Fruit fly (Drosophila melanogaster) whole organism, embryonic: ENCODE measurements around the gene CG43675.

Source experiments
- Asciz ChIP-seq: fragments of 200-800 bp; sonication (Bioruptor generic); optimal IDR thresholded peaks from 2 replicates; lab custom pipeline; 2017; ENCODE audit warnings: missing biosample characterization, mild to moderate bottlenecking, missing genetic modification characterization, missing genetic modification reagents
- CG10147 ChIP-seq: fragments of 200-800 bp; sonication (Bioruptor generic); optimal IDR thresholded peaks from 2 replicates; lab custom pipeline; 2019; ENCODE audit warnings: missing biosample characterization, mild to moderate bottlenecking, missing genetic modification characterization, moderate library complexity
- CG10209 ChIP-seq: fragments of 200-800 bp; sonication (Bioruptor generic); optimal IDR thresholded peaks from 3 replicates; lab custom pipeline; 2017; ENCODE audit warnings: missing biosample characterization, mild to moderate bottlenecking, missing genetic modification characterization, missing genetic modification reagents
- CG10274 ChIP-seq: fragments of 200-800 bp; sonication (Bioruptor generic); optimal IDR thresholded peaks from 3 replicates; lab custom pipeline; 2017; ENCODE audit warnings: missing biosample characterization, mild to moderate bottlenecking, missing genetic modification characterization
- CG10366 ChIP-seq: fragments of 200-800 bp; sonication (Bioruptor generic); IDR thresholded peaks from 2 replicates; pipeline ENCODE4 v1.3.6; 2022; ENCODE audit warnings: missing biosample characterization, missing genetic modification characterization
- CG10959 ChIP-seq: fragments of 200-800 bp; sonication (Bioruptor generic); IDR thresholded peaks from 2 replicates; pipeline ENCODE4 v1.3.6; 2022; ENCODE audit warnings: missing biosample characterization, missing genetic modification characterization
- CG11085 ChIP-seq: fragments of 200-800 bp; sonication (Bioruptor generic); IDR thresholded peaks from 2 replicates; pipeline ENCODE4 v1.3.6; 2022; ENCODE audit warnings: missing biosample characterization, missing genetic modification characterization
- CG11398 ChIP-seq: fragments of 200-800 bp; sonication (Bioruptor generic); optimal IDR thresholded peaks from 2 replicates; lab custom pipeline; 2016; ENCODE audit warnings: missing biosample characterization, missing genetic modification characterization
- CG12104 ChIP-seq: fragments of 200-800 bp; sonication (Bioruptor generic); optimal IDR thresholded peaks from 3 replicates; lab custom pipeline; 2016; ENCODE audit warnings: missing biosample characterization, missing genetic modification characterization
- CG12155 ChIP-seq: fragments of 200-800 bp; sonication (Bioruptor generic); optimal IDR thresholded peaks from 3 replicates; lab custom pipeline; 2016; ENCODE audit warnings: missing biosample characterization, missing genetic modification characterization
- CG12391 ChIP-seq: fragments of 200-800 bp; sonication (Bioruptor generic); optimal IDR thresholded peaks from 3 replicates; lab custom pipeline; 2018; ENCODE audit warnings: missing biosample characterization, mild to moderate bottlenecking, missing genetic modification characterization, moderate library complexity
- CG14014 ChIP-seq: fragments of 200-800 bp; sonication (Bioruptor generic); IDR thresholded peaks from 2 replicates; pipeline ENCODE4 v1.3.6; 2022; ENCODE audit warnings: missing biosample characterization, missing genetic modification characterization
- CG1529 ChIP-seq: fragments of 200-800 bp; sonication (Bioruptor generic); optimal IDR thresholded peaks from 3 replicates; lab custom pipeline; 2018; ENCODE audit warnings: missing biosample characterization, missing genetic modification characterization
- CG16863 ChIP-seq: fragments of 200-800 bp; sonication (Bioruptor generic); optimal IDR thresholded peaks from 3 replicates; lab custom pipeline; 2016; ENCODE audit warnings: missing biosample characterization, missing genetic modification characterization
- CG17802 ChIP-seq: fragments of 200-800 bp; sonication (Bioruptor generic); optimal IDR thresholded peaks from 2 replicates; lab custom pipeline; 2018; ENCODE audit warnings: missing biosample characterization, mild to moderate bottlenecking, missing genetic modification characterization, moderate library complexity
- CG18011 ChIP-seq: fragments of 200-800 bp; sonication (Bioruptor generic); optimal IDR thresholded peaks from 2 replicates; lab custom pipeline; 2017; ENCODE audit warnings: missing biosample characterization, missing genetic modification characterization, mild to moderate bottlenecking, moderate library complexity, missing genotype
- CG18476 ChIP-seq: fragments of 200-800 bp; sonication (Bioruptor generic); optimal IDR thresholded peaks from 2 replicates; lab custom pipeline; 2016; ENCODE audit warnings: missing biosample characterization, mild to moderate bottlenecking, missing genetic modification characterization
- CG18764 ChIP-seq: fragments of 200-800 bp; sonication (Bioruptor generic); optimal IDR thresholded peaks from 3 replicates; lab custom pipeline; 2016; ENCODE audit warnings: missing biosample characterization, missing genetic modification characterization
- CG2120 ChIP-seq: fragments of 200-800 bp; sonication (Bioruptor generic); optimal IDR thresholded peaks from 3 replicates; lab custom pipeline; 2016; ENCODE audit warnings: missing biosample characterization, missing genetic modification characterization
- CG3163 ChIP-seq: fragments of 200-800 bp; sonication (Bioruptor generic); optimal IDR thresholded peaks from 3 replicates; lab custom pipeline; 2016; ENCODE audit warnings: missing biosample characterization, missing genetic modification characterization
- CG32532 ChIP-seq: fragments of 200-800 bp; sonication (Bioruptor generic); IDR thresholded peaks from 2 replicates; pipeline ENCODE4 v1.3.6; 2022; ENCODE audit warnings: missing biosample characterization, missing genetic modification characterization
- CG34422 ChIP-seq: fragments of 200-800 bp; sonication (Bioruptor generic); IDR thresholded peaks from 3 replicates; pipeline ENCODE4 v1.3.6; 2022; ENCODE audit warnings: missing biosample characterization, missing genetic modification characterization
- CG4730 ChIP-seq: fragments of 200-800 bp; sonication (Bioruptor generic); IDR thresholded peaks from 2 replicates; pipeline ENCODE4 v1.3.6; 2022; ENCODE audit warnings: missing biosample characterization, missing genetic modification characterization
- CG6813 ChIP-seq: fragments of 200-800 bp; sonication (Bioruptor generic); optimal IDR thresholded peaks from 2 replicates; lab custom pipeline; 2017; ENCODE audit warnings: missing biosample characterization, missing genetic modification characterization, mild to moderate bottlenecking, moderate library complexity, missing genetic modification reagents
- CTCF ChIP-seq: fragments of 200-800 bp; sonication (Bioruptor generic); optimal IDR thresholded peaks from 2 replicates; lab custom pipeline; 2017; ENCODE audit warnings: missing biosample characterization, mild to moderate bottlenecking, missing genetic modification characterization, moderate library complexity
- Chrac-16 ChIP-seq: fragments of 200-800 bp; sonication (Bioruptor generic); optimal IDR thresholded peaks from 3 replicates; lab custom pipeline; 2016; ENCODE audit warnings: missing biosample characterization, missing genetic modification characterization
- Dad ChIP-seq: fragments of 200-800 bp; sonication (Bioruptor generic); optimal IDR thresholded peaks from 3 replicates; lab custom pipeline; 2016; ENCODE audit warnings: missing biosample characterization, missing genetic modification characterization
- Dbx ChIP-seq: fragments of 200-800 bp; sonication (Bioruptor generic); IDR thresholded peaks from 3 replicates; pipeline ENCODE4 v1.3.6; 2022; ENCODE audit warnings: missing biosample characterization, missing genetic modification characterization
- Fer3 ChIP-seq: fragments of 200-800 bp; sonication (Bioruptor generic); optimal IDR thresholded peaks from 2 replicates; lab custom pipeline; 2018; ENCODE audit warnings: missing biosample characterization, mild to moderate bottlenecking, missing genetic modification characterization, moderate library complexity
- H2.0 ChIP-seq: fragments of 200-800 bp; sonication (Bioruptor generic); IDR thresholded peaks from 2 replicates; pipeline ENCODE4 v1.3.6; 2022; ENCODE audit warnings: missing biosample characterization, missing genetic modification characterization
- HLH54F ChIP-seq: fragments of 200-800 bp; sonication (Bioruptor generic); optimal IDR thresholded peaks from 3 replicates; lab custom pipeline; 2016; ENCODE audit warnings: missing biosample characterization, missing genetic modification characterization
- HLHmδ ChIP-seq: fragments of 200-800 bp; sonication (Bioruptor generic); optimal IDR thresholded peaks from 2 replicates; lab custom pipeline; 2018; ENCODE audit warnings: missing biosample characterization, mild to moderate bottlenecking, missing genetic modification characterization, moderate library complexity
- Lpt ChIP-seq: fragments of >200 bp; optimal IDR thresholded peaks from 2 replicates; lab custom pipeline; 2018; ENCODE audit warnings: missing biosample characterization, missing genetic modification characterization
- Myb ChIP-seq: fragments of 200-800 bp; sonication (Bioruptor generic); optimal IDR thresholded peaks from 2 replicates; lab custom pipeline; 2016; ENCODE audit warnings: missing biosample characterization, missing genetic modification characterization
- TFAM ChIP-seq: fragments of 200-800 bp; sonication (Bioruptor generic); optimal IDR thresholded peaks from 2 replicates; lab custom pipeline; 2017; ENCODE audit warnings: missing biosample characterization, missing genetic modification characterization, inconsistent platforms
- Usf ChIP-seq: fragments of 200-800 bp; sonication (Bioruptor generic); optimal IDR thresholded peaks from 2 replicates; lab custom pipeline; 2017; ENCODE audit warnings: missing genotype, missing biosample characterization, missing genetic modification characterization
- bowl ChIP-seq: fragments of 200-800 bp; sonication (Bioruptor generic); IDR thresholded peaks from 2 replicates; pipeline ENCODE4 v1.3.6; 2022; ENCODE audit warnings: missing biosample characterization, missing genetic modification characterization
- caup ChIP-seq: fragments of 200-800 bp; sonication (Bioruptor generic); optimal IDR thresholded peaks from 3 replicates; lab custom pipeline; 2017; ENCODE audit warnings: missing biosample characterization, mild to moderate bottlenecking, missing genetic modification characterization, moderate library complexity; ENCODE audit not compliant: severe bottlenecking
- croc ChIP-seq: fragments of 200-800 bp; sonication (Bioruptor generic); conservative IDR thresholded peaks from 3 replicates; pipeline ENCODE4 v1.3.6; 2022; ENCODE audit warnings: missing biosample characterization, missing genetic modification characterization
- ftz-f1 ChIP-seq: fragments of 200-800 bp; sonication (Bioruptor generic); optimal IDR thresholded peaks from 2 replicates; lab custom pipeline; 2016; ENCODE audit warnings: missing biosample characterization, missing genetic modification characterization
- jing ChIP-seq: fragments of 200-800 bp; sonication (Bioruptor generic); optimal IDR thresholded peaks from 2 replicates; lab custom pipeline; 2018; ENCODE audit warnings: missing biosample characterization, mild to moderate bottlenecking, missing genetic modification characterization
- mam ChIP-seq: fragments of 200-800 bp; sonication (Bioruptor generic); optimal IDR thresholded peaks from 3 replicates; lab custom pipeline; 2016; ENCODE audit warnings: missing biosample characterization, missing genetic modification characterization
- mirr ChIP-seq: fragments of 200-800 bp; sonication (Bioruptor generic); optimal IDR thresholded peaks from 3 replicates; lab custom pipeline; 2018; ENCODE audit warnings: missing biosample characterization, mild to moderate bottlenecking, missing genetic modification characterization
- mld ChIP-seq: fragments of 200-800 bp; sonication (Bioruptor generic); IDR thresholded peaks from 3 replicates; pipeline ENCODE4 v1.3.6; 2022; ENCODE audit warnings: missing biosample characterization, missing genetic modification characterization; ENCODE audit not compliant: partially characterized antibody
- nerfin-1 ChIP-seq: fragments of 200-800 bp; sonication (Bioruptor generic); optimal IDR thresholded peaks from 3 replicates; lab custom pipeline; 2019; ENCODE audit warnings: missing biosample characterization, mild to moderate bottlenecking, missing genetic modification characterization, moderate library complexity
- nmo ChIP-seq: fragments of 200-800 bp; sonication (Bioruptor generic); optimal IDR thresholded peaks from 2 replicates; lab custom pipeline; 2018; ENCODE audit warnings: missing biosample characterization, mild to moderate bottlenecking, missing genetic modification characterization, moderate library complexity
- pnt ChIP-seq: fragments of 200-800 bp; sonication (Bioruptor generic); optimal IDR thresholded peaks from 3 replicates; lab custom pipeline; 2016; ENCODE audit warnings: missing biosample characterization, missing genetic modification characterization
- pum ChIP-seq: fragments of 200-800 bp; sonication (Bioruptor generic); optimal IDR thresholded peaks from 2 replicates; lab custom pipeline; 2016; ENCODE audit warnings: missing biosample characterization, missing genetic modification characterization
- sens ChIP-seq: fragments of 200-800 bp; sonication (Bioruptor generic); peaks from one replicate; lab custom pipeline; 2016; ENCODE audit warnings: missing biosample characterization, missing genetic modification characterization
- tll ChIP-seq, 2 experiments: fragments of 200-800 bp in 1 of 2; fragments of >200 bp in 1 of 2; sonication (Bioruptor generic) in 1 of 2; optimal IDR thresholded peaks; 2 replicates each; lab custom pipeline; 2017 to 2019; ENCODE audit warnings: missing biosample characterization in 2 of 2, missing genetic modification characterization in 2 of 2, mild to moderate bottlenecking in 1 of 2, moderate library complexity in 1 of 2
- unc-4 ChIP-seq: fragments of 200-800 bp; sonication (Bioruptor generic); IDR thresholded peaks from 2 replicates; pipeline ENCODE4 v1.3.6; 2022; ENCODE audit warnings: missing biosample characterization, missing genetic modification characterization; ENCODE audit not compliant: partially characterized antibody
- zf30C ChIP-seq: fragments of 200-800 bp; sonication (Bioruptor generic); optimal IDR thresholded peaks from 3 replicates; lab custom pipeline; 2018; ENCODE audit warnings: missing biosample characterization, mild to moderate bottlenecking, missing genetic modification characterization

Gene CG43675

dm6 chr3R:9353276-9353652 lies 2.0 kb upstream of the CG43675 start (continued):
- TF ChIP-seq CG4730 (GFP tag; lab: Robert Waterston, UW) (no peak), Lpt (no peak), CG3163 (no peak), CG1529 (GFP tag; lab: Kevin White, UChicago) (peak; percentile 72), nerfin-1 (peak; percentile 55), mirr (no peak), HLHmδ (GFP tag; lab: Kevin White, UChicago) (no peak), CG14014 (GFP tag; lab: Robert Waterston, UW) (no peak), Usf (GFP tag; lab: Kevin White, UChicago) (peak; percentile 46), TFAM (no peak), CG11085 (GFP tag; lab: Robert Waterston, UW) (no peak), CG16863 (GFP tag; lab: Kevin White, UChicago) (peak; percentile 53), ftz-f1 (GFP tag; lab: Kevin White, UChicago) (no peak), unc-4 (GFP tag; lab: Robert Waterston, UW) (no peak), HLH54F (GFP tag; lab: Kevin White, UChicago) (peak; percentile 44), CG34422 (GFP tag; lab: Robert Waterston, UW) (no peak), CG12155 (GFP tag; lab: Kevin White, UChicago) (peak; percentile 78), tll (GFP tag; optimal IDR thresholded peaks at IDR 0.05; lab: Kevin White, UChicago) (peak in 1 of 2 experiments; percentile 68), Dad (GFP tag; lab: Kevin White, UChicago) (no peak), CG6813 (GFP tag; lab: Kevin White, UChicago) (peak; percentile 85), CG32532 (GFP tag; lab: Robert Waterston, UW) (no peak), CG18764 (GFP tag; lab: Kevin White, UChicago) (peak; percentile 81), H2.0 (GFP tag; lab: Robert Waterston, UW) (no peak), CG2120 (GFP tag; lab: Kevin White, UChicago) (peak; percentile 72), pum (peak; percentile 30), Myb (GFP tag; lab: Kevin White, UChicago) (no peak), caup (GFP tag; lab: Kevin White, UChicago) (peak; percentile 80), CG11398 (no peak), CG12391 (tag; lab: Kevin White, UChicago) (peak; percentile 95), Chrac-16 (GFP tag; lab: Kevin White, UChicago) (peak; percentile 77), Dbx (GFP tag; lab: Robert Waterston, UW) (no peak), CG10959 (GFP tag; lab: Robert Waterston, UW) (no peak), CG10366 (GFP tag; lab: Robert Waterston, UW) (no peak), mam (GFP tag; lab: Kevin White, UChicago) (peak; percentile 38), pnt (peak; percentile 12), croc (GFP tag; lab: Robert Waterston, UW) (peak; percentile 65), CG17802 (tag; lab: Kevin White, UChicago) (peak; percentile 26), sens (GFP tag; lab: Kevin White, UChicago) (peak; percentile 97), CG10209 (GFP tag; lab: Kevin White, UChicago) (peak; percentile 86), bowl (GFP tag; lab: Robert Waterston, UW) (no peak), Asciz (peak; percentile 93), mld (no peak), zf30C (GFP tag; lab: Kevin White, UChicago) (peak; percentile 67), CG10274 (peak; percentile 54), CG10147 (GFP tag; lab: Kevin White, UChicago) (peak; percentile 82), CG12104 (peak; percentile 87), Fer3 (peak; percentile 85), CG18011 (GFP tag; lab: Kevin White, UChicago) (peak; percentile 45), CTCF (GFP tag; lab: Kevin White, UChicago) (peak; percentile 41), jing (GFP tag; lab: Kevin White, UChicago) (no peak), nmo (GFP tag; lab: Kevin White, UChicago) (peak; percentile 93), CG18476 (GFP tag; lab: Kevin White, UChicago) (peak; percentile 85)
